Fruit fly (Drosophila melanogaster) whole organism, prepupa: ENCODE measurements around the gene CG14535.
A peak's percentile ranks its signal among the peaks of the same experiment; 100 is the strongest.

ENCODE experiments used
- Blimp-1 ChIP-seq: fragments of 200-800 bp; sonication (Bioruptor generic); optimal IDR thresholded peaks from 3 replicates; lab custom pipeline; 2017; ENCODE audit warnings: missing biosample characterization, missing genetic modification characterization, mild to moderate bottlenecking, moderate library complexity, missing genetic modification reagents
- CG11294 ChIP-seq: fragments of 200-800 bp; sonication (Bioruptor generic); IDR thresholded peaks from 2 replicates; pipeline ENCODE4 v1.3.6; 2022; ENCODE audit warnings: missing biosample characterization, missing genetic modification characterization
- CG11902 ChIP-seq: fragments of 200-800 bp; sonication (Bioruptor generic); optimal IDR thresholded peaks from 3 replicates; lab custom pipeline; 2016; ENCODE audit warnings: missing biosample characterization, missing genetic modification characterization
- CG1621 ChIP-seq: fragments of 200-800 bp; sonication (Bioruptor generic); optimal IDR thresholded peaks from 3 replicates; lab custom pipeline; 2018; ENCODE audit warnings: missing biosample characterization, mild to moderate bottlenecking, missing genetic modification characterization
- CG16779 ChIP-seq: fragments of 200-800 bp; sonication (Bioruptor generic); optimal IDR thresholded peaks from 3 replicates; lab custom pipeline; 2017; ENCODE audit warnings: missing biosample characterization, mild to moderate bottlenecking, missing genetic modification characterization
- CG3032 ChIP-seq: fragments of 200-800 bp; optimal IDR thresholded peaks from 2 replicates; lab custom pipeline; 2019; ENCODE audit warnings: missing biosample characterization, mild to moderate bottlenecking, missing genetic modification characterization, moderate library complexity
- CG31627 ChIP-seq: fragments of 200-800 bp; sonication (Bioruptor generic); optimal IDR thresholded peaks from 3 replicates; lab custom pipeline; 2016; ENCODE audit warnings: missing biosample characterization, missing genetic modification characterization
- CG32006 ChIP-seq: fragments of 200-800 bp; sonication (Bioruptor generic); optimal IDR thresholded peaks from 3 replicates; lab custom pipeline; 2017; ENCODE audit warnings: missing biosample characterization, mild to moderate bottlenecking, missing genetic modification characterization
- CG34406 ChIP-seq: fragments of 200-800 bp; sonication (Bioruptor generic); optimal IDR thresholded peaks from 3 replicates; lab custom pipeline; 2016; ENCODE audit warnings: missing biosample characterization, missing genetic modification characterization
- CG6163 ChIP-seq: fragments of 200-800 bp; sonication (Bioruptor generic); IDR thresholded peaks from 3 replicates; pipeline ENCODE4 v1.3.6; 2022; ENCODE audit warnings: missing biosample characterization, missing genetic modification characterization
- CG6792 ChIP-seq: fragments of 200-800 bp; sonication (Bioruptor generic); optimal IDR thresholded peaks from 3 replicates; lab custom pipeline; 2016; ENCODE audit warnings: missing biosample characterization, missing genetic modification characterization
- CG8119 ChIP-seq: fragments of 200-800 bp; sonication (Bioruptor generic); IDR thresholded peaks from 3 replicates; pipeline ENCODE4 v1.3.6; 2022; ENCODE audit warnings: missing biosample characterization, missing genetic modification characterization
- CG8319 ChIP-seq: fragments of 200-800 bp; sonication (Bioruptor generic); optimal IDR thresholded peaks from 3 replicates; lab custom pipeline; 2016; ENCODE audit warnings: missing biosample characterization, missing genetic modification characterization
- CG8632 ChIP-seq: fragments of 200-800 bp; sonication (Bioruptor generic); optimal IDR thresholded peaks from 3 replicates; lab custom pipeline; 2016; ENCODE audit warnings: missing biosample characterization, missing genetic modification characterization
- CG9139 ChIP-seq: fragments of 200-800 bp; sonication (Bioruptor generic); optimal IDR thresholded peaks from 3 replicates; lab custom pipeline; 2017; ENCODE audit warnings: missing biosample characterization, mild to moderate bottlenecking, missing genetic modification characterization
- Eip75B ChIP-seq: fragments of 200-800 bp; sonication (Bioruptor generic); optimal IDR thresholded peaks from 3 replicates; lab custom pipeline; 2016; ENCODE audit warnings: missing biosample characterization, missing genetic modification characterization
- Eip78C ChIP-seq: fragments of 200-800 bp; sonication (Bioruptor generic); peaks from one replicate; lab custom pipeline; 2016; ENCODE audit warnings: missing biosample characterization, missing genetic modification characterization
- Eip93F ChIP-seq: fragments of 200-800 bp; sonication (Bioruptor generic); optimal IDR thresholded peaks from 2 replicates; lab custom pipeline; 2016; ENCODE audit warnings: missing biosample characterization, mild to moderate bottlenecking, missing genetic modification characterization
- Ets96B ChIP-seq: fragments of 200-800 bp; optimal IDR thresholded peaks from 2 replicates; lab custom pipeline; 2019; ENCODE audit warnings: missing biosample characterization, mild to moderate bottlenecking, missing genetic modification characterization, moderate library complexity
- Gug ChIP-seq: fragments of 200-800 bp; sonication (Bioruptor generic); IDR thresholded peaks from 2 replicates; pipeline ENCODE4 v1.3.6; 2022; ENCODE audit warnings: missing biosample characterization, missing genetic modification characterization
- Hr38 ChIP-seq: sonication (Bioruptor generic); optimal IDR thresholded peaks from 2 replicates; lab custom pipeline; 2016; ENCODE audit warnings: missing biosample characterization, missing genetic modification characterization
- Hr39 ChIP-seq: fragments of 200-800 bp; sonication (Bioruptor generic); optimal IDR thresholded peaks from 2 replicates; lab custom pipeline; 2016; ENCODE audit warnings: missing biosample characterization, missing genetic modification characterization
- Hr4 ChIP-seq: fragments of 200-800 bp; sonication (Bioruptor generic); optimal IDR thresholded peaks from 3 replicates; lab custom pipeline; 2016; ENCODE audit warnings: missing biosample characterization, missing genetic modification characterization
- Met ChIP-seq: fragments of 200-800 bp; sonication (Bioruptor generic); optimal IDR thresholded peaks from 3 replicates; lab custom pipeline; 2016; ENCODE audit warnings: missing biosample characterization, missing genetic modification characterization
- OdsH ChIP-seq: fragments of 200-800 bp; sonication (Bioruptor generic); optimal IDR thresholded peaks from 3 replicates; lab custom pipeline; 2016; ENCODE audit warnings: missing biosample characterization, missing genetic modification characterization
- Sox102F ChIP-seq: fragments of 200-800 bp; sonication (Bioruptor generic); optimal IDR thresholded peaks from 2 replicates; lab custom pipeline; 2016; ENCODE audit warnings: missing biosample characterization, mild to moderate bottlenecking, missing genetic modification characterization
- Sox14 ChIP-seq: fragments of 200-800 bp; sonication (Bioruptor generic); optimal IDR thresholded peaks from 3 replicates; lab custom pipeline; 2016; ENCODE audit warnings: missing biosample characterization, missing genetic modification characterization
- achi ChIP-seq: fragments of 200-800 bp; sonication (Bioruptor generic); optimal IDR thresholded peaks from 3 replicates; lab custom pipeline; 2016; ENCODE audit warnings: missing biosample characterization, missing genetic modification characterization
- acj6 ChIP-seq: fragments of 200-800 bp; sonication (Bioruptor generic); optimal IDR thresholded peaks from 3 replicates; lab custom pipeline; 2016; ENCODE audit warnings: missing biosample characterization, missing genetic modification characterization
- dsx ChIP-seq: fragments of 200-800 bp; optimal IDR thresholded peaks from 3 replicates; lab custom pipeline; 2019; ENCODE audit warnings: missing biosample characterization, mild to moderate bottlenecking, missing genetic modification characterization, moderate library complexity; ENCODE audit not compliant: poor library complexity, severe bottlenecking
- eg ChIP-seq: fragments of 200-800 bp; sonication (Bioruptor generic); IDR thresholded peaks from 3 replicates; pipeline ENCODE4 v1.3.6; 2022; ENCODE audit warnings: missing biosample characterization, missing genetic modification characterization
- esn ChIP-seq: fragments of 200-800 bp; sonication (Bioruptor generic); optimal IDR thresholded peaks from 2 replicates; lab custom pipeline; 2016; ENCODE audit warnings: missing biosample characterization, mild to moderate bottlenecking, missing genetic modification characterization, moderate library complexity
- fd59A ChIP-seq: fragments of 200-800 bp; sonication (Bioruptor generic); optimal IDR thresholded peaks from 2 replicates; lab custom pipeline; 2017; ENCODE audit warnings: missing biosample characterization, mild to moderate bottlenecking, missing genetic modification characterization, missing genetic modification reagents
- fd85E ChIP-seq: fragments of 200-800 bp; sonication (Bioruptor generic); optimal IDR thresholded peaks from 3 replicates; lab custom pipeline; 2016; ENCODE audit warnings: missing biosample characterization, missing genetic modification characterization
- fkh ChIP-seq: fragments of 200-800 bp; sonication (Bioruptor generic); optimal IDR thresholded peaks from 3 replicates; lab custom pipeline; 2017; ENCODE audit warnings: missing biosample characterization, mild to moderate bottlenecking, missing genetic modification characterization, moderate library complexity
- lz ChIP-seq: fragments of 200-800 bp; sonication (Bioruptor generic); optimal IDR thresholded peaks from 3 replicates; lab custom pipeline; 2016; ENCODE audit warnings: missing biosample characterization, missing genetic modification characterization
- net ChIP-seq: fragments of 200-800 bp; sonication (Bioruptor generic); optimal IDR thresholded peaks from 3 replicates; lab custom pipeline; 2016; ENCODE audit warnings: missing biosample characterization, missing genetic modification characterization
- pdm3 ChIP-seq: fragments of 200-800 bp; sonication (Bioruptor generic); optimal IDR thresholded peaks from 3 replicates; lab custom pipeline; 2016; ENCODE audit warnings: missing biosample characterization, missing genetic modification characterization
- salr ChIP-seq, 2 experiments: fragments of 200-800 bp; sonication (Bioruptor generic); optimal IDR thresholded peaks; 3 replicates each; lab custom pipeline; 2016 to 2018; ENCODE audit warnings: missing biosample characterization in 2 of 2, missing genetic modification characterization in 2 of 2, mild to moderate bottlenecking in 1 of 2
- svp ChIP-seq: fragments of 200-800 bp; sonication (Bioruptor generic); peaks from one replicate; lab custom pipeline; 2016; ENCODE audit warnings: missing biosample characterization, missing genetic modification characterization
- topi ChIP-seq: fragments of 200-800 bp; sonication (Bioruptor generic); optimal IDR thresholded peaks from 3 replicates; lab custom pipeline; 2016; ENCODE audit warnings: missing biosample characterization, missing genetic modification characterization

The CG14535 gene

dm6 chr2L:7871821-7872524 is 16.7 kb upstream of the CG14535 start (continued):
- TF ChIP-seq Blimp-1 = no peak
- TF ChIP-seq Hr39 (GFP tag; lab: Kevin White, UChicago) = no peak
- TF ChIP-seq OdsH (GFP tag; lab: Kevin White, UChicago) = peak; percentile 36
- no peak for TF ChIP-seq fd85E (GFP tag; lab: Kevin White, UChicago)
- TF ChIP-seq topi (GFP tag; lab: Kevin White, UChicago) = no peak
- 0 out of 3 replicates have a peak, but pooled peaks have one; percentile 26 for TF ChIP-seq CG6163 (GFP tag; lab: Robert Waterston, UW)
- TF ChIP-seq CG3032 (tag; lab: Kevin White, UChicago) = no peak
- TF ChIP-seq CG31627 (GFP tag; lab: Kevin White, UChicago) = no peak
- no peak for TF ChIP-seq CG16779
- peak; percentile 69 for TF ChIP-seq Eip78C (GFP tag; lab: Kevin White, UChicago)
- no peak for TF ChIP-seq lz
- no peak for TF ChIP-seq Met
- no peak for TF ChIP-seq CG8319 (GFP tag; lab: Kevin White, UChicago)
- no peak for TF ChIP-seq CG11294
- TF ChIP-seq achi (GFP tag; lab: Kevin White, UChicago) = peak; percentile 21
- no peak for TF ChIP-seq Sox102F (GFP tag; lab: Kevin White, UChicago)
- peak; percentile 27 for TF ChIP-seq acj6 (GFP tag; lab: Kevin White, UChicago)
- TF ChIP-seq salr (GFP tag; optimal IDR thresholded peaks at IDR 0.05; lab: Kevin White, UChicago) = peak in 1 of 2 experiments; percentile 28
- no peak for TF ChIP-seq net
- no peak for TF ChIP-seq Eip75B
- no peak for TF ChIP-seq Eip93F (GFP tag; lab: Kevin White, UChicago)
- TF ChIP-seq pdm3 (GFP tag; lab: Kevin White, UChicago) = peak; percentile 16
- peak; percentile 26; the same call in 1 of the 3 replicates for TF ChIP-seq CG8119
- no peak for TF ChIP-seq CG6792 (GFP tag; lab: Kevin White, UChicago)
- peak; percentile 67 for TF ChIP-seq CG32006 (GFP tag; lab: Kevin White, UChicago)
- no peak for TF ChIP-seq esn
- TF ChIP-seq CG11902 = no peak
- no peak for TF ChIP-seq CG9139 (GFP tag; lab: Kevin White, UChicago)
- TF ChIP-seq CG8632 (GFP tag; lab: Kevin White, UChicago) = no peak

dm6 chr2L:7871332-7871731 is 16.1 kb upstream of the CG14535 start, which contains the start of gene Proc:
Gene Proc (minus strand): TSS chr2L:7871432.
- TF ChIP-seq fd85E (GFP tag; lab: Kevin White, UChicago) (no peak), lz (no peak), acj6 (GFP tag; lab: Kevin White, UChicago) (no peak), CG34406 (no peak), Hr4 (no peak), CG1621 (tag; lab: Kevin White, UChicago) (no peak), Ets96B (tag; lab: Kevin White, UChicago) (no peak), achi (GFP tag; lab: Kevin White, UChicago) (no peak), fd59A (GFP tag; lab: Kevin White, UChicago) (no peak), dsx (GFP tag; lab: Kevin White, UChicago) (no peak), fkh (GFP tag; lab: Kevin White, UChicago) (no peak), CG8119 (no peak), CG6792 (GFP tag; lab: Kevin White, UChicago) (no peak), Gug (GFP tag; lab: Robert Waterston, UW) (no peak), Hr38 (no peak)

- TF ChIP-seq OdsH (GFP tag; lab: Kevin White, UChicago) (no peak), CG32006 (GFP tag; lab: Kevin White, UChicago) (peak; percentile 34), Sox14 (GFP tag; lab: Kevin White, UChicago) (no peak), esn (no peak), Eip78C (GFP tag; lab: Kevin White, UChicago) (peak; percentile 34), eg (GFP tag; lab: Robert Waterston, UW) (peak; percentile 17; the same call in 1 of the 3 replicates), CG9139 (GFP tag; lab: Kevin White, UChicago) (no peak), Ets96B (tag; lab: Kevin White, UChicago) (no peak), CG11294 (0 out of 2 replicates have a peak, but pooled peaks have one; percentile 10), Gug (GFP tag; lab: Robert Waterston, UW) (no peak), svp (GFP tag; lab: Kevin White, UChicago) (peak; percentile 71)
Measured at dm6 chr2L:7870212-7870611, 14.9 kb upstream of the CG14535 start.
